Worm (Caenorhabditis elegans): Measurements from ENCODE around the gene F26H11.4.

F26H11.4 gene

ce11 chrII:14451934-14452333 is 43.5 kb downstream of the F26H11.4 start:
- TF ChIP-seq egrh-3 (GFP tag; IDR thresholded peaks at IDR 0.05) (no peak), mel-28 (tag; optimal IDR thresholded peaks at IDR 0.05; ENCODE audit: borderline replicate concordance) (no peak), B0019.2 (GFP tag; conservative IDR thresholded peaks at IDR 0.05) (no peak), zfh-2 (GFP tag; conservative IDR thresholded peaks at IDR 0.05) (no peak), nhr-80 (tag; optimal IDR thresholded peaks at IDR 0.05) (no peak), him-1 (tag; optimal IDR thresholded peaks at IDR 0.05) (no peak), madf-8 (GFP tag; conservative IDR thresholded peaks at IDR 0.05) (no peak), attf-5 (GFP tag; optimal IDR thresholded peaks at IDR 0.05) (no peak), ccch-3 (GFP tag; optimal IDR thresholded peaks at IDR 0.05) (no peak), F57A8.1 (GFP tag; optimal IDR thresholded peaks at IDR 0.05) (no peak), Y95B8A.8 (GFP tag; IDR thresholded peaks at IDR 0.05) (no peak), Y67H2A.10 (GFP tag; conservative IDR thresholded peaks at IDR 0.05) (no peak), ceh-58 (GFP tag; IDR thresholded peaks at IDR 0.05) (no peak), T07F8.4 (tag; optimal IDR thresholded peaks at IDR 0.05) (no peak), pbrm-1 (GFP tag; IDR thresholded peaks at IDR 0.05) (no peak), hlh-12 (tag; optimal IDR thresholded peaks at IDR 0.05) (no peak), ztf-28 (GFP tag; IDR thresholded peaks at IDR 0.05) (no peak), akir-1 (GFP tag; optimal IDR thresholded peaks at IDR 0.05) (no peak), ceh-79 (tag; optimal IDR thresholded peaks at IDR 0.05) (no peak)

ce11 chrII:14455332-14455731 is 46.9 kb downstream of the F26H11.4 start, which contains the start of gene dmsr-6:
Gene dmsr-6 (plus strand): TSS chrII:14455632.
- TF ChIP-seq unc-130 (GFP tag; optimal IDR thresholded peaks at IDR 0.05) (no peak), die-1 (tag; optimal IDR thresholded peaks at IDR 0.05) (no peak), xnd-1 (tag; optimal IDR thresholded peaks at IDR 0.05) (no peak), nhr-80 (tag; optimal IDR thresholded peaks at IDR 0.05) (no peak), Y56A3A.18 (GFP tag; IDR thresholded peaks at IDR 0.05) (no peak), ztf-26 (tag; optimal IDR thresholded peaks at IDR 0.05) (no peak), madf-8 (GFP tag; conservative IDR thresholded peaks at IDR 0.05) (no peak), sdz-38 (tag; optimal IDR thresholded peaks at IDR 0.05) (no peak), tlf-1 (GFP tag; optimal IDR thresholded peaks at IDR 0.05) (no peak), egrh-3 (GFP tag; IDR thresholded peaks at IDR 0.05) (no peak), tbx-9 (tag; optimal IDR thresholded peaks at IDR 0.05; ENCODE audit: borderline replicate concordance) (no peak), madf-10 (tag; optimal IDR thresholded peaks at IDR 0.05) (no peak), madf-3 (GFP tag; IDR thresholded peaks at IDR 0.05) (no peak), B0336.3 (GFP tag; IDR thresholded peaks at IDR 0.05) (no peak), ets-4 (GFP tag; optimal IDR thresholded peaks at IDR 0.05) (no peak), hrde-1 (tag; optimal IDR thresholded peaks at IDR 0.05; ENCODE audit: borderline replicate concordance) (no peak), F52B5.7 (tag; optimal IDR thresholded peaks at IDR 0.05) (no peak)

Data from whole organism, young adult.